Worm (Caenorhabditis elegans) whole organism, mixed stage, embryonic: Measurements from ENCODE around the gene knl-1.

Experiments
- blmp-1 ChIP-seq: fragments of 150-350 bp; optimal IDR thresholded peaks from 2 replicates; lab custom pipeline; 2014; ENCODE audit warnings: missing biosample characterization, missing genetic modification characterization
- ces-1 ChIP-seq: fragments of 150-350 bp; optimal IDR thresholded peaks from 2 replicates; lab custom pipeline; 2014; ENCODE audit warnings: missing biosample characterization, missing genetic modification reagents, missing genetic modification characterization
- cnd-1 ChIP-seq: fragments of 200-800 bp; sonication (Bioruptor generic); optimal IDR thresholded peaks from 2 replicates; lab custom pipeline; 2018; ENCODE audit warnings: mild to moderate bottlenecking, missing genetic modification characterization, missing compliant biosample characterization
- elt-1 ChIP-seq: sonication (generic microtip); optimal IDR thresholded peaks from 2 replicates; lab custom pipeline; 2017; ENCODE audit warnings: missing genetic modification characterization, mild to moderate bottlenecking, missing compliant biosample characterization, antibody characterized with exemption, moderate library complexity, borderline replicate concordance; ENCODE audit not compliant: insufficient read depth
- mls-2 ChIP-seq: sonication (generic microtip); optimal IDR thresholded peaks from 2 replicates; lab custom pipeline; 2016; ENCODE audit warnings: mild to moderate bottlenecking, missing genetic modification characterization, moderate library complexity, missing compliant biosample characterization
- nhr-28 ChIP-seq: fragments of 150-350 bp; optimal IDR thresholded peaks from 2 replicates; lab custom pipeline; 2014; ENCODE audit warnings: missing biosample characterization, missing genetic modification characterization
- nhr-76 ChIP-seq: sonication (generic microtip); optimal IDR thresholded peaks from 2 replicates; lab custom pipeline; 2017; ENCODE audit warnings: missing biosample characterization, missing genetic modification characterization
- tbx-8 ChIP-seq: fragments of 200-800 bp; sonication (Bioruptor generic); optimal IDR thresholded peaks from 2 replicates; lab custom pipeline; 2018; ENCODE audit warnings: mild to moderate bottlenecking, missing genetic modification characterization, moderate library complexity, missing compliant biosample characterization
- unc-62 ChIP-seq: fragments of 150-350 bp; optimal IDR thresholded peaks from 2 replicates; lab custom pipeline; 2014; ENCODE audit warnings: missing biosample characterization, missing genetic modification reagents, missing genetic modification characterization
- ztf-11 ChIP-seq: fragments of 150-350 bp; optimal IDR thresholded peaks from 2 replicates; lab custom pipeline; 2014; ENCODE audit warnings: missing biosample characterization, missing genetic modification characterization

ce11 chrIII:8232634-8233033, 17.8 kb upstream of the knl-1 start, which contains the start of gene henn-1:
- no peak for TF ChIP-seq unc-62 (GFP tag; lab: Kevin White, UChicago)
- TF ChIP-seq blmp-1 (tag; lab: Kevin White, UChicago): no peak
- TF ChIP-seq elt-1 (tag; lab: Kevin White, UChicago): no peak
- TF ChIP-seq mls-2 (tag; lab: Kevin White, UChicago): no peak
- no peak for TF ChIP-seq nhr-28
- TF ChIP-seq cnd-1 (tag; lab: Kevin White, UChicago): no peak
- no peak for TF ChIP-seq tbx-8
- TF ChIP-seq ces-1 (GFP tag; lab: Kevin White, UChicago): no peak
- no peak for TF ChIP-seq nhr-76 (tag; lab: Kevin White, UChicago)
- no peak for TF ChIP-seq ztf-11 (tag; lab: Kevin White, UChicago)
